Fruit fly (Drosophila melanogaster): Measurements from ENCODE around the gene Or10a.

The Or10a gene

dm6 chrX:11440944-11441343 is 23.7 kb upstream of the Or10a start (continued):
- TF ChIP-seq scrt (GFP tag; optimal IDR thresholded peaks at IDR 0.05) (peak; percentile 18), psq (GFP tag; optimal IDR thresholded peaks at IDR 0.05) (no peak), CG15601 (tag; optimal IDR thresholded peaks at IDR 0.05) (no peak), fd64A (GFP tag; optimal IDR thresholded peaks at IDR 0.05) (no peak), CG13894 (tag; optimal IDR thresholded peaks at IDR 0.05) (no peak), Atf3 (GFP tag; optimal IDR thresholded peaks at IDR 0.05) (no peak), CG15696 (tag; optimal IDR thresholded peaks at IDR 0.05) (no peak), CG17802 (tag; optimal IDR thresholded peaks at IDR 0.05) (no peak), CG3163 (GFP tag; optimal IDR thresholded peaks at IDR 0.05) (no peak), CG17612 (GFP tag; IDR thresholded peaks at IDR 0.05) (no peak), CG4617 (GFP tag; optimal IDR thresholded peaks at IDR 0.05; ENCODE audit: borderline replicate concordance) (no peak), Atf6 (GFP tag; IDR thresholded peaks at IDR 0.05) (no peak), CG9797 (GFP tag; optimal IDR thresholded peaks at IDR 0.05) (no peak), gsb-n (tag; optimal IDR thresholded peaks at IDR 0.05) (no peak), repo (GFP tag; optimal IDR thresholded peaks at IDR 0.05) (no peak), CG2202 (tag; optimal IDR thresholded peaks at IDR 0.05) (no peak), kni (GFP tag; optimal IDR thresholded peaks at IDR 0.05) (no peak), ERR (GFP tag; optimal IDR thresholded peaks at IDR 0.05) (no peak), CG13296 (GFP tag; optimal IDR thresholded peaks at IDR 0.05) (peak; percentile 60), Hr51 (GFP tag; optimal IDR thresholded peaks at IDR 0.05) (peak in 1 of 2 experiments; percentile 60), row (GFP tag; IDR thresholded peaks at IDR 0.05) (peak; percentile 58), pnt (GFP tag; optimal IDR thresholded peaks at IDR 0.05) (no peak), BEAF-32 (GFP tag; optimal IDR thresholded peaks at IDR 0.05) (no peak), chif (GFP tag; optimal IDR thresholded peaks at IDR 0.05) (no peak), tna (GFP tag; IDR thresholded peaks at IDR 0.05; ENCODE audit: partially characterized antibody) (no peak), hth (optimal IDR thresholded peaks at IDR 0.05) (no peak), CG10366 (GFP tag; IDR thresholded peaks at IDR 0.05) (no peak), Ets97D (GFP tag; optimal IDR thresholded peaks at IDR 0.05) (no peak), lilli (GFP tag; optimal IDR thresholded peaks at IDR 0.05) (peak; percentile 19), CG8281 (tag; optimal IDR thresholded peaks at IDR 0.05) (peak; percentile 14), Tbp (GFP tag; optimal IDR thresholded peaks at IDR 0.05) (no peak), bcd (GFP tag; optimal IDR thresholded peaks at IDR 0.05) (peak; percentile 21), CG7745 (tag; optimal IDR thresholded peaks at IDR 0.05) (no peak), CG6654 (GFP tag; optimal IDR thresholded peaks at IDR 0.05) (no peak), CG3065 (GFP tag; optimal IDR thresholded peaks at IDR 0.05) (no peak), CG18599 (GFP tag; optimal IDR thresholded peaks at IDR 0.05) (peak; percentile 49), CG2129 (GFP tag; IDR thresholded peaks at IDR 0.05; ENCODE audit: partially characterized antibody) (no peak), CG15514 (GFP tag; optimal IDR thresholded peaks at IDR 0.05) (no peak), CG7987 (GFP tag; optimal IDR thresholded peaks at IDR 0.05) (no peak), dpn (GFP tag; optimal IDR thresholded peaks at IDR 0.05) (peak in 1 of 2 experiments; percentile 46), fd96Cb (tag; optimal IDR thresholded peaks at IDR 0.05) (peak; percentile 11), ftz-f1 (GFP tag; optimal IDR thresholded peaks at IDR 0.05) (no peak), CG1602 (GFP tag; optimal IDR thresholded peaks at IDR 0.05) (no peak), Nf-YA (GFP tag; IDR thresholded peaks at IDR 0.05) (no peak), Side (GFP tag; optimal IDR thresholded peaks at IDR 0.05) (no peak), lmd (GFP tag; IDR thresholded peaks at IDR 0.05) (peak; percentile 45), CG10209 (GFP tag; optimal IDR thresholded peaks at IDR 0.05) (peak; percentile 36), CG16813 (GFP tag; IDR thresholded peaks at IDR 0.05; ENCODE audit: partially characterized antibody) (no peak), dimm (GFP tag; IDR thresholded peaks at IDR 0.05) (no peak), so (GFP tag; IDR thresholded peaks at IDR 0.05) (no peak), fd3F (GFP tag; optimal IDR thresholded peaks at IDR 0.05) (peak; percentile 34)
